Worm (Caenorhabditis elegans) whole organism, young adult: ENCODE data around the gene T05A12.3.

Experiments used
- B0336.3 ChIP-seq: fragments of 200-800 bp; sonication (Bioruptor generic); IDR thresholded peaks from 2 replicates; pipeline ENCODE4 v1.3.6; 2022; ENCODE audit warnings: missing genetic modification characterization, missing compliant biosample characterization
- C06A6.2 ChIP-seq: fragments of 200-800 bp; sonication (Bioruptor generic); conservative IDR thresholded peaks from 2 replicates; pipeline ENCODE4 v1.3.6; 2022; ENCODE audit warnings: missing genetic modification characterization, missing compliant biosample characterization
- D2030.7 ChIP-seq: fragments of 200-800 bp; sonication (Bioruptor generic); IDR thresholded peaks from 2 replicates; pipeline ENCODE4 v1.3.6; 2022; ENCODE audit warnings: missing genetic modification reagents, missing genetic modification characterization, missing compliant biosample characterization
- F10E7.11 ChIP-seq: sonication (generic microtip); optimal IDR thresholded peaks from 2 replicates; lab custom pipeline; 2017; ENCODE audit warnings: mild to moderate bottlenecking, missing genetic modification characterization, moderate library complexity, missing compliant biosample characterization
- F39B2.1 ChIP-seq: fragments of 200-800 bp; sonication (Bioruptor generic); IDR thresholded peaks from 2 replicates; pipeline ENCODE4 v1.3.6; 2022; ENCODE audit warnings: missing genetic modification reagents, missing genetic modification characterization, missing compliant biosample characterization
- F49E8.2 ChIP-seq: sonication (generic microtip); optimal IDR thresholded peaks from 3 replicates; lab custom pipeline; 2017; ENCODE audit warnings: missing genetic modification characterization, mild to moderate bottlenecking, missing compliant biosample characterization, antibody characterized with exemption, moderate library complexity; ENCODE audit not compliant: insufficient read depth
- F52B5.7 ChIP-seq: sonication (generic microtip); optimal IDR thresholded peaks from 2 replicates; lab custom pipeline; 2016; ENCODE audit warnings: mild to moderate bottlenecking, missing genetic modification characterization, missing compliant biosample characterization
- F57C9.4 ChIP-seq: sonication (generic microtip); optimal IDR thresholded peaks from 2 replicates; lab custom pipeline; 2017; ENCODE audit warnings: mild to moderate bottlenecking, missing genetic modification characterization, missing compliant biosample characterization
- ama-1 ChIP-seq, 3 experiments: fragments of 150-350 bp in 1 of 3; sonication (generic microtip) in 2 of 3; optimal IDR thresholded peaks; 2 replicates each; lab custom pipeline; 2014 to 2018; ENCODE audit warnings: missing biosample characterization in 2 of 3, missing genetic modification characterization in 2 of 3, missing genetic modification reagents in 2 of 3
- atf-7 ChIP-seq: sonication (generic microtip); optimal IDR thresholded peaks from 2 replicates; lab custom pipeline; 2017; ENCODE audit warnings: mild to moderate bottlenecking, missing genetic modification characterization, missing compliant biosample characterization
- ceh-100 ChIP-seq: fragments of 200-800 bp; sonication (Bioruptor generic); IDR thresholded peaks from 2 replicates; pipeline ENCODE4 v1.3.6; 2022; ENCODE audit warnings: missing genetic modification reagents, missing genetic modification characterization, missing compliant biosample characterization
- ceh-40 ChIP-seq: fragments of 200-800 bp; sonication (Bioruptor generic); IDR thresholded peaks from 2 replicates; pipeline ENCODE4 v1.3.6; 2022; ENCODE audit warnings: missing genetic modification characterization, missing compliant biosample characterization
- ceh-58 ChIP-seq: fragments of 200-800 bp; sonication (Bioruptor generic); IDR thresholded peaks from 2 replicates; pipeline ENCODE4 v1.3.6; 2022; ENCODE audit warnings: missing genetic modification characterization, missing compliant biosample characterization
- die-1 ChIP-seq: sonication (generic microtip); optimal IDR thresholded peaks from 2 replicates; lab custom pipeline; 2016; ENCODE audit warnings: missing genotype, mild to moderate bottlenecking, missing genetic modification characterization, missing compliant biosample characterization
- efl-1 ChIP-seq: fragments of 150-350 bp; optimal IDR thresholded peaks from 2 replicates; lab custom pipeline; 2014; ENCODE audit warnings: missing biosample characterization, missing genetic modification reagents, missing genetic modification characterization
- ekl-4 ChIP-seq: fragments of 200-800 bp; sonication (Bioruptor generic); IDR thresholded peaks from 2 replicates; pipeline ENCODE4 v1.3.6; 2022; ENCODE audit warnings: missing genetic modification reagents, missing genetic modification characterization, missing compliant biosample characterization
- gei-17 ChIP-seq: fragments of 200-800 bp; sonication (Bioruptor generic); optimal IDR thresholded peaks from 2 replicates; lab custom pipeline; 2018; ENCODE audit warnings: mild to moderate bottlenecking, missing genetic modification characterization, missing compliant biosample characterization
- hmg-1.2 ChIP-seq: fragments of 200-800 bp; sonication (Bioruptor generic); IDR thresholded peaks from 2 replicates; pipeline ENCODE4 v1.3.6; 2022; ENCODE audit warnings: missing genetic modification reagents, missing genetic modification characterization, missing compliant biosample characterization
- lag-1 ChIP-seq: fragments of 200-800 bp; sonication (Bioruptor generic); IDR thresholded peaks from 2 replicates; pipeline ENCODE4 v1.3.6; 2022; ENCODE audit warnings: missing genetic modification reagents, missing genetic modification characterization, missing compliant biosample characterization
- let-607 ChIP-seq, 2 experiments: fragments of 200-800 bp in 1 of 2; sonication (Bioruptor generic) in 1 of 2; sonication (generic microtip) in 1 of 2; optimal IDR thresholded peaks; 2 replicates each; lab custom pipeline; 2016 to 2018; ENCODE audit warnings: mild to moderate bottlenecking in 2 of 2, missing compliant biosample characterization in 2 of 2, missing genetic modification characterization in 2 of 2, moderate library complexity in 2 of 2, missing genotype in 1 of 2
- lin-40 ChIP-seq: sonication (generic microtip); optimal IDR thresholded peaks from 2 replicates; lab custom pipeline; 2016; ENCODE audit warnings: missing genetic modification characterization, mild to moderate bottlenecking, missing compliant biosample characterization, missing genotype, missing genetic modification reagents
- lin-54 ChIP-seq: fragments of 200-800 bp; sonication (Bioruptor generic); optimal IDR thresholded peaks from 2 replicates; lab custom pipeline; 2018; ENCODE audit warnings: mild to moderate bottlenecking, missing genetic modification characterization, missing compliant biosample characterization
- lir-1 ChIP-seq: fragments of 200-800 bp; sonication (Bioruptor generic); conservative IDR thresholded peaks from 2 replicates; pipeline ENCODE4 v1.3.6; 2022; ENCODE audit warnings: missing genetic modification reagents, missing genetic modification characterization, missing compliant biosample characterization
- lsl-1 ChIP-seq: fragments of 200-800 bp; sonication (Bioruptor generic); optimal IDR thresholded peaks from 2 replicates; lab custom pipeline; 2018; ENCODE audit warnings: mild to moderate bottlenecking, missing genetic modification characterization, moderate library complexity, missing compliant biosample characterization
- madf-10 ChIP-seq: sonication (generic microtip); optimal IDR thresholded peaks from 2 replicates; lab custom pipeline; 2016; ENCODE audit warnings: mild to moderate bottlenecking, missing genetic modification characterization, missing compliant biosample characterization
- mcd-1 ChIP-seq: fragments of 200-800 bp; sonication (Bioruptor generic); IDR thresholded peaks from 2 replicates; pipeline ENCODE4 v1.3.6; 2022; ENCODE audit warnings: missing genetic modification reagents, missing genetic modification characterization, missing compliant biosample characterization
- mes-4 ChIP-seq: sonication (generic microtip); optimal IDR thresholded peaks from 2 replicates; lab custom pipeline; 2016; ENCODE audit warnings: missing genotype, missing genetic modification characterization, missing compliant biosample characterization
- mxl-1 ChIP-seq: sonication (generic microtip); optimal IDR thresholded peaks from 2 replicates; lab custom pipeline; 2016; ENCODE audit warnings: missing genetic modification characterization, missing compliant biosample characterization
- nhr-80 ChIP-seq: sonication (generic microtip); optimal IDR thresholded peaks from 2 replicates; lab custom pipeline; 2016; ENCODE audit warnings: missing genetic modification characterization, missing compliant biosample characterization
- pha-4 ChIP-seq: fragments of 150-350 bp; sonication (generic microtip); optimal IDR thresholded peaks from 2 replicates; lab custom pipeline; 2014; ENCODE audit warnings: missing biosample characterization, missing genetic modification reagents, missing genetic modification characterization
- rcor-1 ChIP-seq: fragments of 200-800 bp; sonication (Bioruptor generic); IDR thresholded peaks from 2 replicates; pipeline ENCODE4 v1.3.6; 2022; ENCODE audit warnings: missing genetic modification reagents, missing genetic modification characterization, missing compliant biosample characterization
- repo-1 ChIP-seq: sonication (generic microtip); optimal IDR thresholded peaks from 2 replicates; lab custom pipeline; 2017; ENCODE audit warnings: mild to moderate bottlenecking, missing genetic modification characterization, missing compliant biosample characterization
- sdz-38 ChIP-seq: sonication (generic microtip); optimal IDR thresholded peaks from 2 replicates; lab custom pipeline; 2016; ENCODE audit warnings: missing genotype, missing genetic modification characterization, missing compliant biosample characterization
- tbx-9 ChIP-seq: sonication (generic microtip); optimal IDR thresholded peaks from 2 replicates; lab custom pipeline; 2016; ENCODE audit warnings: borderline replicate concordance, missing genetic modification characterization, inconsistent platforms, missing compliant biosample characterization
- tlf-1 ChIP-seq: fragments of 200-800 bp; sonication (Bioruptor generic); optimal IDR thresholded peaks from 2 replicates; lab custom pipeline; 2018; ENCODE audit warnings: mild to moderate bottlenecking, missing genetic modification characterization, missing compliant biosample characterization
- ztf-18 ChIP-seq: sonication (generic microtip); optimal IDR thresholded peaks from 2 replicates; lab custom pipeline; 2016; ENCODE audit warnings: missing genotype, mild to moderate bottlenecking, missing genetic modification characterization, missing compliant biosample characterization
- ztf-22 ChIP-seq: fragments of 200-800 bp; sonication (Bioruptor generic); optimal IDR thresholded peaks from 2 replicates; lab custom pipeline; 2018; ENCODE audit warnings: mild to moderate bottlenecking, missing genetic modification characterization, moderate library complexity, missing compliant biosample characterization
- ztf-26 ChIP-seq: sonication (generic microtip); optimal IDR thresholded peaks from 2 replicates; lab custom pipeline; 2017; ENCODE audit warnings: missing genetic modification characterization, missing compliant biosample characterization
- ztf-3 ChIP-seq: fragments of 200-800 bp; sonication (Bioruptor generic); optimal IDR thresholded peaks from 2 replicates; lab custom pipeline; 2018; ENCODE audit warnings: mild to moderate bottlenecking, missing genetic modification characterization, missing compliant biosample characterization
- ztf-6 ChIP-seq: fragments of 200-800 bp; sonication (Bioruptor generic); IDR thresholded peaks from 2 replicates; pipeline ENCODE4 v1.3.6; 2022; ENCODE audit warnings: missing genetic modification reagents, missing genetic modification characterization, missing compliant biosample characterization

Gene T05A12.3

ce11 chrIV:6839091-6839522 is 48.3 kb downstream of the T05A12.3 start (continued):
- TF ChIP-seq die-1 (tag; lab: Kevin White, UChicago) = no peak
- no peak for TF ChIP-seq D2030.7 (GFP tag; lab: Robert Waterston, UW)
- TF ChIP-seq tbx-9 (tag; lab: Kevin White, UChicago) = no peak
- peak; percentile 40 for TF ChIP-seq lin-54 (GFP tag; lab: Kevin White, UChicago)
- TF ChIP-seq pha-4 (tag; lab: Kevin White, UChicago) = peak; percentile 58
- TF ChIP-seq sdz-38 (tag; lab: Kevin White, UChicago) = no peak
- TF ChIP-seq lin-40 (tag; lab: Kevin White, UChicago) = peak; percentile 83
- TF ChIP-seq rcor-1 = 0 out of 2 replicates have a peak, but pooled peaks have one; percentile 31
- TF ChIP-seq ztf-6 (GFP tag; lab: Robert Waterston, UW) = no peak
- no peak for TF ChIP-seq ztf-3 (GFP tag; lab: Kevin White, UChicago)
- no peak for TF ChIP-seq ceh-40 (GFP tag; lab: Robert Waterston, UW)
- no peak for TF ChIP-seq tlf-1 (GFP tag; lab: Kevin White, UChicago)
- TF ChIP-seq mcd-1 (GFP tag; lab: Robert Waterston, UW) = peak; percentile 54
- no peak for TF ChIP-seq lsl-1 (GFP tag; lab: Kevin White, UChicago)
- TF ChIP-seq mxl-1 (tag; lab: Kevin White, UChicago) = no peak
- TF ChIP-seq ztf-26 (tag; lab: Kevin White, UChicago) = peak; percentile 11
- TF ChIP-seq F52B5.7 = no peak
- TF ChIP-seq madf-10 (tag; lab: Kevin White, UChicago) = peak; percentile 48
- TF ChIP-seq gei-17 (GFP tag; lab: Kevin White, UChicago) = peak; percentile 20
- TF ChIP-seq hmg-1.2 (GFP tag; lab: Robert Waterston, UW) = peak; percentile 77
- no peak for TF ChIP-seq lir-1
- peak; percentile 76 for TF ChIP-seq atf-7 (tag; lab: Kevin White, UChicago)
- TF ChIP-seq ceh-58 = no peak
- no peak for TF ChIP-seq lag-1 (GFP tag; lab: Robert Waterston, UW)
- no peak for TF ChIP-seq efl-1
- TF ChIP-seq F57C9.4 (tag; lab: Kevin White, UChicago) = no peak
- TF ChIP-seq ztf-22 (GFP tag; lab: Kevin White, UChicago) = no peak
- no peak for TF ChIP-seq F10E7.11
- TF ChIP-seq mes-4 (tag; lab: Kevin White, UChicago) = no peak
- peak; percentile 88 for TF ChIP-seq nhr-80
- TF ChIP-seq C06A6.2 (GFP tag; lab: Robert Waterston, UW) = no peak
- no peak for TF ChIP-seq ceh-100
- TF ChIP-seq repo-1 (tag; lab: Kevin White, UChicago) = no peak
- TF ChIP-seq, all 124 proteins: peak for 28

- no peak for TF ChIP-seq F52B5.7
- TF ChIP-seq lsl-1 (GFP tag; lab: Kevin White, UChicago) = no peak
- TF ChIP-seq tbx-9 (tag; lab: Kevin White, UChicago) = no peak
- TF ChIP-seq ztf-18 (tag; lab: Kevin White, UChicago) = no peak
- TF ChIP-seq ekl-4 (GFP tag; lab: Robert Waterston, UW) = no peak
- no peak for TF ChIP-seq efl-1
- TF ChIP-seq madf-10 (tag; lab: Kevin White, UChicago) = no peak
- TF ChIP-seq F49E8.2 (tag; lab: Kevin White, UChicago) = no peak
- TF ChIP-seq let-607 (tag; optimal IDR thresholded peaks at IDR 0.05; lab: Kevin White, UChicago) = no peak
- TF ChIP-seq ama-1 (optimal IDR thresholded peaks at IDR 0.05; lab: Kevin White, UChicago) = no peak
- no peak for TF ChIP-seq ama-1 (GFP tag; optimal IDR thresholded peaks at IDR 0.05; lab: Kevin White, UChicago)
- no peak for TF ChIP-seq ztf-3 (GFP tag; lab: Kevin White, UChicago)
- no peak for TF ChIP-seq B0336.3 (GFP tag; lab: Robert Waterston, UW)
- no peak for TF ChIP-seq F39B2.1 (GFP tag; lab: Robert Waterston, UW)
Measured at ce11 chrIV:6836769-6837168, 50.7 kb downstream of the T05A12.3 start.
